Fruit fly (Drosophila melanogaster) whole organism, adult: Measurements from ENCODE around the gene CG32855.

Experiments used
- CG11617 ChIP-seq: fragments of 200-800 bp; sonication (Bioruptor generic); optimal IDR thresholded peaks from 2 replicates; lab custom pipeline; 2017; ENCODE audit warnings: mild to moderate bottlenecking, missing biosample characterization, missing genetic modification reagents, missing genetic modification characterization
- CG12768 ChIP-seq: fragments of 200-800 bp; sonication (Bioruptor generic); optimal IDR thresholded peaks from 2 replicates; lab custom pipeline; 2017; ENCODE audit warnings: missing biosample characterization, missing genetic modification characterization, mild to moderate bottlenecking, moderate library complexity, missing genetic modification reagents
- CG14711 ChIP-seq: fragments of 200-800 bp; sonication (Bioruptor generic); optimal IDR thresholded peaks from 2 replicates; lab custom pipeline; 2018; ENCODE audit warnings: missing biosample characterization, mild to moderate bottlenecking, missing genetic modification characterization, moderate library complexity
- CG1620 ChIP-seq: fragments of 200-800 bp; sonication (Bioruptor generic); optimal IDR thresholded peaks from 2 replicates; lab custom pipeline; 2016; ENCODE audit warnings: missing biosample characterization, missing genetic modification characterization
- CG33017 ChIP-seq: fragments of 200-800 bp; sonication (Bioruptor generic); optimal IDR thresholded peaks from 2 replicates; lab custom pipeline; 2018; ENCODE audit warnings: missing biosample characterization, mild to moderate bottlenecking, missing genetic modification characterization, moderate library complexity
- CG5204 ChIP-seq: fragments of 200-800 bp; sonication (Bioruptor generic); optimal IDR thresholded peaks from 2 replicates; lab custom pipeline; 2016; ENCODE audit warnings: missing biosample characterization, missing genetic modification characterization
- CG7045 ChIP-seq: fragments of 200-800 bp; sonication (Bioruptor generic); optimal IDR thresholded peaks from 2 replicates; lab custom pipeline; 2017; ENCODE audit warnings: missing biosample characterization, mild to moderate bottlenecking, missing genetic modification characterization
- CG7101 ChIP-seq: fragments of 200-800 bp; sonication (Bioruptor generic); optimal IDR thresholded peaks from 2 replicates; lab custom pipeline; 2018; ENCODE audit warnings: missing biosample characterization, mild to moderate bottlenecking, missing genetic modification characterization, moderate library complexity
- Clk ChIP-seq: fragments of 200-800 bp; sonication (Bioruptor generic); optimal IDR thresholded peaks from 2 replicates; lab custom pipeline; 2017; ENCODE audit warnings: missing biosample characterization, missing genetic modification characterization
- Crg-1 ChIP-seq: fragments of 200-800 bp; sonication (Bioruptor generic); optimal IDR thresholded peaks from 2 replicates; lab custom pipeline; 2016; ENCODE audit warnings: missing biosample characterization, missing genetic modification characterization
- Hr96 ChIP-seq: fragments of 200-800 bp; sonication (Bioruptor generic); optimal IDR thresholded peaks from 2 replicates; lab custom pipeline; 2016; ENCODE audit warnings: missing biosample characterization, missing genetic modification characterization
- Mnt ChIP-seq: fragments of 200-800 bp; sonication (Bioruptor generic); optimal IDR thresholded peaks from 2 replicates; lab custom pipeline; 2016; ENCODE audit warnings: missing biosample characterization, mild to moderate bottlenecking, missing genetic modification characterization
- bab1 ChIP-seq: fragments of 200-800 bp; sonication (Bioruptor generic); optimal IDR thresholded peaks from 3 replicates; lab custom pipeline; 2019; ENCODE audit warnings: missing biosample characterization, mild to moderate bottlenecking, missing genetic modification characterization, moderate library complexity
- cic ChIP-seq: fragments of 200-800 bp; sonication (Bioruptor generic); optimal IDR thresholded peaks from 2 replicates; lab custom pipeline; 2017; ENCODE audit warnings: missing biosample characterization, mild to moderate bottlenecking, missing genetic modification characterization, moderate library complexity
- cnc ChIP-seq, 2 experiments: fragments of >200 bp; optimal IDR thresholded peaks; 2 replicates each; lab custom pipeline; 2017
- kay ChIP-seq: fragments of 200-800 bp; sonication (Bioruptor generic); peaks from one replicate; lab custom pipeline; 2016; ENCODE audit warnings: missing biosample characterization, missing genetic modification characterization, borderline replicate concordance
- ovo ChIP-seq: fragments of 200-800 bp; sonication (Bioruptor generic); optimal IDR thresholded peaks from 2 replicates; lab custom pipeline; 2016; ENCODE audit warnings: missing biosample characterization, missing genetic modification characterization
- pad ChIP-seq: fragments of 200-800 bp; sonication (Bioruptor generic); optimal IDR thresholded peaks from 3 replicates; lab custom pipeline; 2017; ENCODE audit warnings: missing biosample characterization, missing genetic modification characterization, mild to moderate bottlenecking, moderate library complexity, missing genetic modification reagents
- tj ChIP-seq: fragments of 200-800 bp; sonication (Bioruptor generic); optimal IDR thresholded peaks from 3 replicates; lab custom pipeline; 2017; ENCODE audit warnings: missing biosample characterization, mild to moderate bottlenecking, missing genetic modification characterization, moderate library complexity
- toe ChIP-seq: fragments of 200-800 bp; sonication (Bioruptor generic); optimal IDR thresholded peaks from 2 replicates; lab custom pipeline; 2016; ENCODE audit warnings: missing biosample characterization, missing genetic modification characterization

The CG32855 gene

dm6 chr3R:16072581-16072908 lies 8.2 kb downstream of the CG32855 start:
- no peak for TF ChIP-seq CG1620 (GFP tag; lab: Kevin White, UChicago)
- no peak for TF ChIP-seq CG12768 (GFP tag; lab: Kevin White, UChicago)
- TF ChIP-seq toe (GFP tag; lab: Kevin White, UChicago), result no peak
- TF ChIP-seq CG33017 (tag; lab: Kevin White, UChicago), result no peak
- no peak for TF ChIP-seq cic
- no peak for TF ChIP-seq Mnt (GFP tag; lab: Kevin White, UChicago)
- TF ChIP-seq Hr96 (GFP tag; lab: Kevin White, UChicago), result no peak

dm6 chr3R:16071689-16072580 lies 8.9 kb downstream of the CG32855 start:
- no peak for TF ChIP-seq kay (GFP tag; lab: Kevin White, UChicago)
- TF ChIP-seq CG1620 (GFP tag; lab: Kevin White, UChicago), result no peak
- TF ChIP-seq CG11617, result no peak
- no peak for TF ChIP-seq bab1 (GFP tag; lab: Kevin White, UChicago)
- no peak for TF ChIP-seq toe (GFP tag; lab: Kevin White, UChicago)
- TF ChIP-seq CG5204, result peak; percentile 5
- no peak for TF ChIP-seq Crg-1 (GFP tag; lab: Kevin White, UChicago)

- TF ChIP-seq Hr96 (GFP tag; lab: Kevin White, UChicago) (no peak), cic (no peak), CG5204 (no peak), pad (GFP tag; lab: Kevin White, UChicago) (no peak), CG12768 (GFP tag; lab: Kevin White, UChicago) (no peak), ovo (GFP tag; lab: Kevin White, UChicago) (no peak), CG33017 (tag; lab: Kevin White, UChicago) (no peak)
Measured at dm6 chr3R:16069266-16069665, 11.5 kb downstream of the CG32855 start.

dm6 chr3R:16067494-16067893 lies 13.3 kb downstream of the CG32855 start, which contains the start of gene CG10185:
Gene CG10185 (minus strand): TSS chr3R:16067594.
- TF ChIP-seq CG7045 (GFP tag; lab: Kevin White, UChicago) (no peak), cic (no peak), CG5204 (no peak), tj (GFP tag; lab: Kevin White, UChicago) (no peak), Hr96 (GFP tag; lab: Kevin White, UChicago) (no peak), CG7101 (tag; lab: Kevin White, UChicago) (no peak), Mnt (GFP tag; lab: Kevin White, UChicago) (no peak), pad (GFP tag; lab: Kevin White, UChicago) (no peak), ovo (GFP tag; lab: Kevin White, UChicago) (no peak), toe (GFP tag; lab: Kevin White, UChicago) (no peak), Clk (GFP tag; lab: Kevin White, UChicago) (no peak), bab1 (GFP tag; lab: Kevin White, UChicago) (no peak), Crg-1 (GFP tag; lab: Kevin White, UChicago) (no peak)

- peak; percentile 37 for TF ChIP-seq bab1 (GFP tag; lab: Kevin White, UChicago)
- peak; percentile 66 for TF ChIP-seq ovo (GFP tag; lab: Kevin White, UChicago)
- TF ChIP-seq cnc (optimal IDR thresholded peaks at IDR 0.05; lab: Kevin White, UChicago), result no peak
- TF ChIP-seq cic, result no peak
- peak; percentile 98 for TF ChIP-seq pad (GFP tag; lab: Kevin White, UChicago)
- no peak for TF ChIP-seq CG5204
- no peak for TF ChIP-seq CG12768 (GFP tag; lab: Kevin White, UChicago)
- TF ChIP-seq CG14711 (tag; lab: Kevin White, UChicago), result no peak
- TF ChIP-seq CG7101 (tag; lab: Kevin White, UChicago), result no peak
- no peak for TF ChIP-seq Hr96 (GFP tag; lab: Kevin White, UChicago)
- TF ChIP-seq tj (GFP tag; lab: Kevin White, UChicago), result no peak
- no peak for TF ChIP-seq Crg-1 (GFP tag; lab: Kevin White, UChicago)
- no peak for TF ChIP-seq Clk (GFP tag; lab: Kevin White, UChicago)
- peak; percentile 1 for TF ChIP-seq CG7045 (GFP tag; lab: Kevin White, UChicago)
- TF ChIP-seq Mnt (GFP tag; lab: Kevin White, UChicago), result no peak
- TF ChIP-seq toe (GFP tag; lab: Kevin White, UChicago), result no peak
- TF ChIP-seq kay (GFP tag; lab: Kevin White, UChicago), result no peak
- TF ChIP-seq CG1620 (GFP tag; lab: Kevin White, UChicago), result no peak
- no peak for TF ChIP-seq CG11617
- TF ChIP-seq CG33017 (tag; lab: Kevin White, UChicago), result no peak
Measured at dm6 chr3R:16051329-16051679, 29.5 kb downstream of the CG32855 start.

- no peak for TF ChIP-seq ovo (GFP tag; lab: Kevin White, UChicago)
- no peak for TF ChIP-seq cnc (optimal IDR thresholded peaks at IDR 0.05; lab: Kevin White, UChicago)
- TF ChIP-seq CG12768 (GFP tag; lab: Kevin White, UChicago), result no peak
- no peak for TF ChIP-seq CG7045 (GFP tag; lab: Kevin White, UChicago)
- TF ChIP-seq Mnt (GFP tag; lab: Kevin White, UChicago), result no peak
- no peak for TF ChIP-seq CG33017 (tag; lab: Kevin White, UChicago)
- no peak for TF ChIP-seq CG7101 (tag; lab: Kevin White, UChicago)
- TF ChIP-seq Crg-1 (GFP tag; lab: Kevin White, UChicago), result no peak
- no peak for TF ChIP-seq bab1 (GFP tag; lab: Kevin White, UChicago)
- no peak for TF ChIP-seq tj (GFP tag; lab: Kevin White, UChicago)
- TF ChIP-seq pad (GFP tag; lab: Kevin White, UChicago), result no peak
- TF ChIP-seq kay (GFP tag; lab: Kevin White, UChicago), result no peak
- TF ChIP-seq CG1620 (GFP tag; lab: Kevin White, UChicago), result no peak
- no peak for TF ChIP-seq CG5204
Measured at dm6 chr3R:16050621-16051328, 30.0 kb downstream of the CG32855 start, which contains the start of gene msps. Gene msps (plus strand): TSS chr3R:16050801.
